Worm (Caenorhabditis elegans) whole organism, L4 larva: Measurements from ENCODE around the gene tat-3.

Experiments used
- T20F7.1 ChIP-seq: fragments of 200-800 bp; sonication (Bioruptor generic); optimal IDR thresholded peaks from 2 replicates; lab custom pipeline; 2018; ENCODE audit warnings: mild to moderate bottlenecking, missing genetic modification characterization, missing compliant biosample characterization
- ceh-28 ChIP-seq: fragments of 150-350 bp; optimal IDR thresholded peaks from 2 replicates; lab custom pipeline; 2014; ENCODE audit warnings: missing biosample characterization, missing genetic modification reagents, missing genetic modification characterization
- nhr-10 ChIP-seq: fragments of 150-350 bp; optimal IDR thresholded peaks from 2 replicates; lab custom pipeline; 2014; ENCODE audit warnings: missing biosample characterization, missing genetic modification characterization
- nhr-237 ChIP-seq: sonication (generic microtip); optimal IDR thresholded peaks from 2 replicates; lab custom pipeline; 2017; ENCODE audit warnings: missing biosample characterization, missing genetic modification characterization
- nhr-28 ChIP-seq: fragments of 150-350 bp; optimal IDR thresholded peaks from 2 replicates; lab custom pipeline; 2014; ENCODE audit warnings: missing biosample characterization, missing genetic modification characterization
- nhr-41 ChIP-seq: fragments of 200-800 bp; sonication (Bioruptor generic); IDR thresholded peaks from 2 replicates; pipeline ENCODE4 v1.3.6; 2022; ENCODE audit warnings: missing genetic modification reagents, missing genetic modification characterization, missing compliant biosample characterization
- nhr-77 ChIP-seq: fragments of 150-350 bp; optimal IDR thresholded peaks from 2 replicates; lab custom pipeline; 2014; ENCODE audit warnings: missing biosample characterization, missing genetic modification characterization
- pha-4 ChIP-seq, 2 experiments: fragments of 150-350 bp in 1 of 2; fragments of 200-800 bp in 1 of 2; sonication (Bioruptor generic) in 1 of 2; IDR thresholded peaks in 1 of 2; optimal IDR thresholded peaks in 1 of 2; 2 replicates each; pipeline versions ENCODE4 v1.3.6 to Lab custom; 2014 to 2022; ENCODE audit warnings: missing genetic modification characterization in 2 of 2, missing genetic modification reagents in 2 of 2, missing biosample characterization in 1 of 2, missing compliant biosample characterization in 1 of 2
- saeg-2 ChIP-seq: fragments of 200-800 bp; sonication (Bioruptor generic); IDR thresholded peaks from 2 replicates; pipeline ENCODE4 v1.3.6; 2022; ENCODE audit warnings: missing genetic modification reagents, missing genetic modification characterization, missing compliant biosample characterization
- snpc-4 ChIP-seq: fragments of 150-350 bp; optimal IDR thresholded peaks from 2 replicates; lab custom pipeline; 2014; ENCODE audit warnings: missing biosample characterization, missing genetic modification characterization

- TF ChIP-seq ceh-28 (tag; lab: Kevin White, UChicago) (no peak), pha-4 (GFP tag; IDR thresholded peaks at IDR 0.05; lab: Robert Waterston, UW) (0 out of 2 replicates have a peak, but pooled peaks have one; percentile 44), pha-4 (tag; optimal IDR thresholded peaks at IDR 0.05; lab: Kevin White, UChicago) (no peak), nhr-77 (tag; lab: Kevin White, UChicago) (no peak), nhr-10 (tag; lab: Kevin White, UChicago) (peak; percentile 1), snpc-4 (tag; lab: Kevin White, UChicago) (no peak), saeg-2 (GFP tag; lab: Robert Waterston, UW) (no peak), nhr-28 (peak; percentile 76), T20F7.1 (no peak), nhr-237 (tag; lab: Kevin White, UChicago) (no peak), nhr-41 (no peak)
Observed at ce11 chrIII:10711192-10711673, 19.3 kb downstream of the tat-3 start, which contains the start of gene W09D10.5.
